Fruit fly (Drosophila melanogaster): ENCODE results near the gene CG13690.

DNA sequence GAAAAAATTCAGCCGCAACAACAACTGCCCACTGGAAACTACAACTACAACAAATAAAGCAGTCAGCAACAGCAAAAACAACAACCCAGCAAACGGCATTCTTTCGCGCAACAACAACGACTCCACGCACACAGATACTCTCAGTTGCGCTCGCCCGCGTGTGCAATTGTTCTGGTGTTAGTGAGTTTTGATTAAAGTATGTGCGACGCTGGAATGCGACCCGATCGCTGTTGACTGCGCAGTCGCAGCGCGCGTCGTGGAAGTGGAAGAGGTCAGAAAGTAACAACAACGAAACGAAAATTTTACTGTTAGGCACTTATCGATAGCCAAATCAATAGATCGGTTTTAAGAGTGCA is 12.2 kb upstream of the CG13690 start:
- TF ChIP-seq EcR (GFP tag; optimal IDR thresholded peaks at IDR 0.05) (no peak), pan (optimal IDR thresholded peaks at IDR 0.05) (no peak), psq (optimal IDR thresholded peaks at IDR 0.05) (no peak), CG8478 (optimal IDR thresholded peaks at IDR 0.05) (no peak), usp (GFP tag; optimal IDR thresholded peaks at IDR 0.05) (no peak), Dll (optimal IDR thresholded peaks at IDR 0.05) (no peak)

All from whole organism.